Worm (Caenorhabditis elegans) whole organism, young adult: ENCODE data around the gene F53H2.1.
A peak's percentile ranks its signal among the peaks of the same experiment; 100 is the strongest.

Experiments used
- B0336.3 ChIP-seq: fragments of 200-800 bp; sonication (Bioruptor generic); IDR thresholded peaks from 2 replicates; pipeline ENCODE4 v1.3.6; 2022; ENCODE audit warnings: missing genetic modification characterization, missing compliant biosample characterization
- F10E7.11 ChIP-seq: sonication (generic microtip); optimal IDR thresholded peaks from 2 replicates; lab custom pipeline; 2017; ENCODE audit warnings: mild to moderate bottlenecking, missing genetic modification characterization, moderate library complexity, missing compliant biosample characterization
- F49E8.2 ChIP-seq: sonication (generic microtip); optimal IDR thresholded peaks from 3 replicates; lab custom pipeline; 2017; ENCODE audit warnings: missing genetic modification characterization, mild to moderate bottlenecking, missing compliant biosample characterization, antibody characterized with exemption, moderate library complexity; ENCODE audit not compliant: insufficient read depth
- F55B11.4 ChIP-seq: sonication (generic microtip); optimal IDR thresholded peaks from 2 replicates; lab custom pipeline; 2016; ENCODE audit warnings: missing compliant biosample characterization, missing genetic modification characterization, borderline replicate concordance; ENCODE audit not compliant: insufficient read depth
- F57C9.4 ChIP-seq: sonication (generic microtip); optimal IDR thresholded peaks from 2 replicates; lab custom pipeline; 2017; ENCODE audit warnings: mild to moderate bottlenecking, missing genetic modification characterization, missing compliant biosample characterization
- K12H6.12 ChIP-seq: fragments of 200-800 bp; sonication (Bioruptor generic); optimal IDR thresholded peaks from 2 replicates; lab custom pipeline; 2018; ENCODE audit warnings: mild to moderate bottlenecking, missing genetic modification characterization, missing compliant biosample characterization
- T07F8.4 ChIP-seq: sonication (generic microtip); optimal IDR thresholded peaks from 2 replicates; lab custom pipeline; 2016; ENCODE audit warnings: mild to moderate bottlenecking, missing genetic modification characterization, moderate library complexity, missing compliant biosample characterization
- Y53F4B.3 ChIP-seq: fragments of 200-800 bp; sonication (Bioruptor generic); IDR thresholded peaks from 2 replicates; pipeline ENCODE4 v1.3.6; 2022; ENCODE audit warnings: missing genetic modification reagents, missing genetic modification characterization, missing compliant biosample characterization
- Y79H2A.3 ChIP-seq: fragments of 200-800 bp; sonication (Bioruptor generic); conservative IDR thresholded peaks from 2 replicates; pipeline ENCODE4 v1.3.6; 2022; ENCODE audit warnings: missing genetic modification reagents, missing genetic modification characterization, missing compliant biosample characterization
- Y95B8A.8 ChIP-seq: fragments of 200-800 bp; sonication (Bioruptor generic); IDR thresholded peaks from 2 replicates; pipeline ENCODE4 v1.3.6; 2022; ENCODE audit warnings: missing genetic modification reagents, missing genetic modification characterization, missing compliant biosample characterization
- akir-1 ChIP-seq: fragments of 200-800 bp; sonication (Bioruptor generic); optimal IDR thresholded peaks from 2 replicates; lab custom pipeline; 2018; ENCODE audit warnings: mild to moderate bottlenecking, missing genetic modification characterization, moderate library complexity, missing compliant biosample characterization
- ama-1 ChIP-seq, 3 experiments: fragments of 150-350 bp in 1 of 3; sonication (generic microtip) in 2 of 3; optimal IDR thresholded peaks; 2 replicates each; lab custom pipeline; 2014 to 2018; ENCODE audit warnings: missing biosample characterization in 2 of 3, missing genetic modification characterization in 2 of 3, missing genetic modification reagents in 2 of 3
- aptf-3 ChIP-seq: fragments of 200-800 bp; sonication (Bioruptor generic); IDR thresholded peaks from 2 replicates; pipeline ENCODE4 v1.3.6; 2022; ENCODE audit warnings: missing genetic modification characterization, missing compliant biosample characterization
- athp-1 ChIP-seq: sonication (generic microtip); optimal IDR thresholded peaks from 2 replicates; lab custom pipeline; 2017; ENCODE audit warnings: mild to moderate bottlenecking, missing genetic modification characterization, missing compliant biosample characterization
- attf-3 ChIP-seq: fragments of 200-800 bp; sonication (Bioruptor generic); conservative IDR thresholded peaks from 2 replicates; pipeline ENCODE4 v1.3.6; 2022; ENCODE audit warnings: missing genetic modification reagents, missing genetic modification characterization, missing compliant biosample characterization
- attf-5 ChIP-seq: fragments of 200-800 bp; sonication (Bioruptor generic); optimal IDR thresholded peaks from 2 replicates; lab custom pipeline; 2018; ENCODE audit warnings: mild to moderate bottlenecking, missing genetic modification characterization, missing compliant biosample characterization
- cebp-1 ChIP-seq, 2 experiments: fragments of 200-800 bp in 1 of 2; sonication (Bioruptor generic) in 1 of 2; sonication (generic microtip) in 1 of 2; IDR thresholded peaks in 1 of 2; optimal IDR thresholded peaks in 1 of 2; 2 replicates each; pipeline versions ENCODE4 v1.3.6 to Lab custom; 2017 to 2022; ENCODE audit warnings: missing compliant biosample characterization in 2 of 2, missing genetic modification characterization in 2 of 2, mild to moderate bottlenecking in 1 of 2, missing genetic modification reagents in 1 of 2, moderate library complexity in 1 of 2
- cebp-2 ChIP-seq: fragments of 200-800 bp; sonication (Bioruptor generic); IDR thresholded peaks from 2 replicates; pipeline ENCODE4 v1.3.6; 2022; ENCODE audit warnings: missing genetic modification characterization, missing compliant biosample characterization
- ceh-40 ChIP-seq: fragments of 200-800 bp; sonication (Bioruptor generic); IDR thresholded peaks from 2 replicates; pipeline ENCODE4 v1.3.6; 2022; ENCODE audit warnings: missing genetic modification characterization, missing compliant biosample characterization
- ceh-91 ChIP-seq: fragments of 200-800 bp; sonication (Bioruptor generic); IDR thresholded peaks from 2 replicates; pipeline ENCODE4 v1.3.6; 2022; ENCODE audit warnings: missing genetic modification reagents, missing genetic modification characterization, missing compliant biosample characterization
- dox-1 ChIP-seq: fragments of 200-800 bp; sonication (Bioruptor generic); IDR thresholded peaks from 2 replicates; pipeline ENCODE4 v1.3.6; 2022; ENCODE audit warnings: missing genetic modification reagents, missing genetic modification characterization, missing compliant biosample characterization
- dpff-1 ChIP-seq: sonication (generic microtip); optimal IDR thresholded peaks from 2 replicates; lab custom pipeline; 2017; ENCODE audit warnings: mild to moderate bottlenecking, missing genetic modification characterization, missing compliant biosample characterization
- dpl-1 ChIP-seq: fragments of 150-350 bp; optimal IDR thresholded peaks from 2 replicates; lab custom pipeline; 2014; ENCODE audit warnings: missing biosample characterization, missing genetic modification reagents, missing genetic modification characterization
- egl-44 ChIP-seq: fragments of 200-800 bp; sonication (Bioruptor generic); IDR thresholded peaks from 2 replicates; pipeline ENCODE4 v1.3.6; 2022; ENCODE audit warnings: missing genetic modification reagents, missing genetic modification characterization, missing compliant biosample characterization
- egrh-3 ChIP-seq: fragments of 200-800 bp; sonication (Bioruptor generic); IDR thresholded peaks from 2 replicates; pipeline ENCODE4 v1.3.6; 2022; ENCODE audit warnings: missing genetic modification reagents, missing genetic modification characterization, missing compliant biosample characterization
- ets-4 ChIP-seq: fragments of 200-800 bp; sonication (Bioruptor generic); optimal IDR thresholded peaks from 2 replicates; lab custom pipeline; 2018; ENCODE audit warnings: mild to moderate bottlenecking, missing genetic modification characterization, missing compliant biosample characterization
- hlh-26 ChIP-seq: fragments of 200-800 bp; sonication (Bioruptor generic); conservative IDR thresholded peaks from 2 replicates; pipeline ENCODE4 v1.3.6; 2022; ENCODE audit warnings: missing genetic modification reagents, missing genetic modification characterization, missing compliant biosample characterization
- hmg-1.2 ChIP-seq: fragments of 200-800 bp; sonication (Bioruptor generic); IDR thresholded peaks from 2 replicates; pipeline ENCODE4 v1.3.6; 2022; ENCODE audit warnings: missing genetic modification reagents, missing genetic modification characterization, missing compliant biosample characterization
- hrde-1 ChIP-seq: sonication (generic microtip); optimal IDR thresholded peaks from 2 replicates; lab custom pipeline; 2016; ENCODE audit warnings: missing genetic modification characterization, mild to moderate bottlenecking, missing compliant biosample characterization, moderate library complexity, missing genotype, missing genetic modification reagents, borderline replicate concordance
- let-526 ChIP-seq: fragments of 200-800 bp; sonication (Bioruptor generic); IDR thresholded peaks from 2 replicates; pipeline ENCODE4 v1.3.6; 2022; ENCODE audit warnings: missing genetic modification reagents, missing genetic modification characterization, missing compliant biosample characterization
- let-607 ChIP-seq, 2 experiments: fragments of 200-800 bp in 1 of 2; sonication (Bioruptor generic) in 1 of 2; sonication (generic microtip) in 1 of 2; optimal IDR thresholded peaks; 2 replicates each; lab custom pipeline; 2016 to 2018; ENCODE audit warnings: mild to moderate bottlenecking in 2 of 2, missing compliant biosample characterization in 2 of 2, missing genetic modification characterization in 2 of 2, moderate library complexity in 2 of 2, missing genotype in 1 of 2
- lin-35 ChIP-seq, 3 experiments: fragments of 150-350 bp in 2 of 3; sonication (generic microtip) in 1 of 3; optimal IDR thresholded peaks; 2 replicates each; lab custom pipeline; 2014 to 2018; ENCODE audit warnings: missing biosample characterization in 3 of 3, missing genetic modification characterization in 3 of 3, missing genetic modification reagents in 3 of 3
- lir-1 ChIP-seq: fragments of 200-800 bp; sonication (Bioruptor generic); conservative IDR thresholded peaks from 2 replicates; pipeline ENCODE4 v1.3.6; 2022; ENCODE audit warnings: missing genetic modification reagents, missing genetic modification characterization, missing compliant biosample characterization
- madf-8 ChIP-seq: fragments of 200-800 bp; sonication (Bioruptor generic); conservative IDR thresholded peaks from 2 replicates; pipeline ENCODE4 v1.3.6; 2022; ENCODE audit warnings: missing genetic modification reagents, missing genetic modification characterization, missing compliant biosample characterization
- mes-4 ChIP-seq: sonication (generic microtip); optimal IDR thresholded peaks from 2 replicates; lab custom pipeline; 2016; ENCODE audit warnings: missing genotype, missing genetic modification characterization, missing compliant biosample characterization
- nhr-80 ChIP-seq: sonication (generic microtip); optimal IDR thresholded peaks from 2 replicates; lab custom pipeline; 2016; ENCODE audit warnings: missing genetic modification characterization, missing compliant biosample characterization
- nhr-90 ChIP-seq: sonication (generic microtip); optimal IDR thresholded peaks from 2 replicates; lab custom pipeline; 2016; ENCODE audit warnings: missing genotype, mild to moderate bottlenecking, missing genetic modification characterization, missing compliant biosample characterization
- pha-4 ChIP-seq: fragments of 150-350 bp; sonication (generic microtip); optimal IDR thresholded peaks from 2 replicates; lab custom pipeline; 2014; ENCODE audit warnings: missing biosample characterization, missing genetic modification reagents, missing genetic modification characterization
- rcor-1 ChIP-seq: fragments of 200-800 bp; sonication (Bioruptor generic); IDR thresholded peaks from 2 replicates; pipeline ENCODE4 v1.3.6; 2022; ENCODE audit warnings: missing genetic modification reagents, missing genetic modification characterization, missing compliant biosample characterization
- rec-8 ChIP-seq, 2 experiments: sonication (generic microtip); optimal IDR thresholded peaks; 2 replicates each; lab custom pipeline; 2016; ENCODE audit warnings: mild to moderate bottlenecking in 2 of 2, missing genetic modification characterization in 2 of 2, missing genetic modification reagents in 2 of 2, missing genotype in 2 of 2, missing biosample characterization in 1 of 2, missing compliant biosample characterization in 1 of 2, moderate library complexity in 1 of 2
- repo-1 ChIP-seq: sonication (generic microtip); optimal IDR thresholded peaks from 2 replicates; lab custom pipeline; 2017; ENCODE audit warnings: mild to moderate bottlenecking, missing genetic modification characterization, missing compliant biosample characterization
- snpc-3.4 ChIP-seq: sonication (generic microtip); optimal IDR thresholded peaks from 2 replicates; lab custom pipeline; 2017; ENCODE audit warnings: missing genetic modification characterization, mild to moderate bottlenecking, missing compliant biosample characterization, antibody characterized with exemption, moderate library complexity, missing genotype, missing genetic modification reagents
- somi-1 ChIP-seq: fragments of 200-800 bp; sonication (Bioruptor generic); optimal IDR thresholded peaks from 2 replicates; lab custom pipeline; 2018; ENCODE audit warnings: mild to moderate bottlenecking, missing genetic modification characterization, missing compliant biosample characterization
- unc-130 ChIP-seq: sonication (generic microtip); optimal IDR thresholded peaks from 2 replicates; lab custom pipeline; 2016; ENCODE audit warnings: missing genetic modification reagents, missing genetic modification characterization, missing compliant biosample characterization
- unc-62 ChIP-seq: fragments of 150-350 bp; optimal IDR thresholded peaks from 2 replicates; lab custom pipeline; 2014; ENCODE audit warnings: missing biosample characterization, missing genetic modification reagents, missing genetic modification characterization
- zfh-2 ChIP-seq: fragments of 200-800 bp; sonication (Bioruptor generic); conservative IDR thresholded peaks from 2 replicates; pipeline ENCODE4 v1.3.6; 2022; ENCODE audit warnings: missing genetic modification reagents, missing genetic modification characterization, missing compliant biosample characterization
- ztf-22 ChIP-seq: fragments of 200-800 bp; sonication (Bioruptor generic); optimal IDR thresholded peaks from 2 replicates; lab custom pipeline; 2018; ENCODE audit warnings: mild to moderate bottlenecking, missing genetic modification characterization, moderate library complexity, missing compliant biosample characterization
- ztf-28 ChIP-seq: fragments of 200-800 bp; sonication (Bioruptor generic); IDR thresholded peaks from 2 replicates; pipeline ENCODE4 v1.3.6; 2022; ENCODE audit warnings: missing genetic modification reagents, missing genetic modification characterization, missing compliant biosample characterization

The F53H2.1 gene

ce11 chrV:20417809-20418208, 30.3 kb downstream of the F53H2.1 start:
- TF ChIP-seq lin-35 (GFP tag; optimal IDR thresholded peaks at IDR 0.05; lab: Kevin White, UChicago) (peak in 1 of 3 experiments; percentile 6), unc-130 (GFP tag; lab: Kevin White, UChicago) (no peak), ets-4 (no peak), Y79H2A.3 (GFP tag; lab: Robert Waterston, UW) (no peak), lir-1 (GFP tag; lab: Robert Waterston, UW) (no peak), B0336.3 (GFP tag; lab: Robert Waterston, UW) (no peak), ztf-28 (GFP tag; lab: Robert Waterston, UW) (no peak), hrde-1 (tag; lab: Kevin White, UChicago) (no peak), snpc-3.4 (tag; lab: Kevin White, UChicago) (no peak), zfh-2 (peak; percentile 81), mes-4 (tag; lab: Kevin White, UChicago) (no peak), F10E7.11 (tag; lab: Kevin White, UChicago) (no peak), akir-1 (GFP tag; lab: Kevin White, UChicago) (no peak), hlh-26 (no peak), rec-8 (tag; optimal IDR thresholded peaks at IDR 0.05; lab: Kevin White, UChicago) (no peak), K12H6.12 (tag; lab: Kevin White, UChicago) (peak; percentile 55), rcor-1 (no peak), madf-8 (GFP tag; lab: Robert Waterston, UW) (no peak), attf-3 (GFP tag; lab: Robert Waterston, UW) (no peak), hmg-1.2 (GFP tag; lab: Robert Waterston, UW) (peak; percentile 12; the same call in 1 of the 2 replicates), unc-62 (no peak), ztf-22 (GFP tag; lab: Kevin White, UChicago) (peak; percentile 17), nhr-90 (tag; lab: Kevin White, UChicago) (no peak), F49E8.2 (tag; lab: Kevin White, UChicago) (no peak), nhr-80 (tag; lab: Kevin White, UChicago) (peak; percentile 15), ceh-40 (GFP tag; lab: Robert Waterston, UW) (no peak), let-607 (tag; optimal IDR thresholded peaks at IDR 0.05; lab: Kevin White, UChicago) (no peak), somi-1 (peak; percentile 22), pha-4 (tag; lab: Kevin White, UChicago) (no peak), egl-44 (GFP tag; lab: Robert Waterston, UW) (no peak), aptf-3 (GFP tag; lab: Robert Waterston, UW) (no peak), F55B11.4 (tag; lab: Kevin White, UChicago) (no peak), Y53F4B.3 (GFP tag; lab: Robert Waterston, UW) (no peak), F57C9.4 (tag; lab: Kevin White, UChicago) (no peak), dpl-1 (no peak), attf-5 (GFP tag; lab: Kevin White, UChicago) (peak; percentile 46), cebp-2 (GFP tag; lab: Robert Waterston, UW) (no peak), T07F8.4 (tag; lab: Kevin White, UChicago) (no peak), dpff-1 (tag; lab: Kevin White, UChicago) (no peak), ceh-91 (GFP tag; lab: Robert Waterston, UW) (no peak), Y95B8A.8 (GFP tag; lab: Robert Waterston, UW) (no peak), athp-1 (no peak), cebp-1 (GFP tag; IDR thresholded peaks at IDR 0.05; lab: Robert Waterston, UW) (no peak; the same call in 1 of the 2 replicates), cebp-1 (tag; optimal IDR thresholded peaks at IDR 0.05; lab: Kevin White, UChicago) (peak; percentile 82), dox-1 (peak; percentile 13; the same call in 1 of the 2 replicates), let-526 (GFP tag; lab: Robert Waterston, UW) (no peak), ama-1 (optimal IDR thresholded peaks at IDR 0.05; lab: Kevin White, UChicago) (no peak), ama-1 (GFP tag; optimal IDR thresholded peaks at IDR 0.05; lab: Kevin White, UChicago) (no peak), repo-1 (no peak), egrh-3 (no peak)
